Worm (Caenorhabditis elegans) whole organism, L4/young adult: ENCODE data around the gene tsp-2.

Source experiments
- W03F9.2 ChIP-seq: fragments of 150-350 bp; optimal IDR thresholded peaks from 2 replicates; lab custom pipeline; 2014; ENCODE audit warnings: missing biosample characterization, missing genetic modification characterization
- dao-5 ChIP-seq: sonication (generic microtip); optimal IDR thresholded peaks from 2 replicates; lab custom pipeline; 2016; ENCODE audit warnings: missing genotype, missing genetic modification characterization, moderate library complexity, missing compliant biosample characterization
- him-1 ChIP-seq: sonication (generic microtip); optimal IDR thresholded peaks from 2 replicates; lab custom pipeline; 2016; ENCODE audit warnings: missing genotype, missing genetic modification reagents, missing genetic modification characterization, missing compliant biosample characterization

tsp-2 gene

DNA sequence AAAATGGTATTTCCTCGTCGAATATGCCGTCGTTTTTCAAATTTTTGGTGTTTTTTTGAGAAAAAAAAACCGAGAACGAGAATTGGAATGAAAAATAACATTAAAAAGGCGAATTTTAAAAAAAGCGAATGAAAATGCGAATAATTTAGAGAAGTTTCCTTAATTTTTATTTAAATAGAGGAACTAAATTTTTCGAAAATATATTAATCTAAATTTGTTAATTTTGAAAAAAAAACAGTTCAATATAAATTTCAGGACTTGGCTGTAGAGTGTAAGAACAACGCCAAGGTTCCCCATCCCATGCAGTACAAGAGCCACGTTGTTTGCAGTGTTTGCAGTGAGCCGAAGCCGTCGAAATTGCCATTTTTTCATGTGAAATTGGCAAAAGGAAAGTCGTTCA is 47.2 kb downstream of the tsp-2 start, which contains the start of gene C50C3.19:
Gene C50C3.19 (plus strand): TSS at position 301 of the 400 bp plus-strand sequence.
- no peak for TF ChIP-seq W03F9.2 (tag; lab: Kevin White, UChicago)
- no peak for TF ChIP-seq him-1 (tag; lab: Kevin White, UChicago)
- no peak for TF ChIP-seq dao-5 (tag; lab: Kevin White, UChicago)
